Worm (Caenorhabditis elegans): Measurements from ENCODE around the gene fbxc-7.
A peak's percentile ranks its signal among the peaks of the same experiment; 100 is the strongest.
"Not testable (repeated sequence)": the region's sequence is repeated elsewhere in the genome, so short reads cannot be mapped to it uniquely, and the experiment has no call there.

fbxc-7 gene

DNA sequence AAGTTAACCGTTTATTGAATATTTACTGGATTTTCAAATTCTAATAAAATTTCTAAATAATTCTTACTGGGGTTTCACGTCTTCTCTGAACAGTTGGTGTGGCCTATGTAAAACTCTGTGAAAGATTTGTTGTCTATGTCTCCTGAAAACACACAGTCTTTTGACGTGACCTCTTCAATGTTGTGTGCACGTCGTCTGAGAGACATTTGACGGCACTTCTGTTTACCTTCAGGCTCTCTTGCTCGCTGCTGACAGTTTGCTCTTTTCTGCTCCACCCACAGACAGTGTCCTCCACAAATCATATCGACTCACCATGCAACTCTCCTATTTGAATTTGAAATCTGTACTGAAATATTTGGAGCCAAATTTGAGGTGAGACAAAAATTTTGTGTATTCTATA, 23.9 kb upstream of the fbxc-7 start, which contains the start of gene fbxc-34:
TSS of gene fbxc-34 (plus strand) at position 301 of the 400 bp plus-strand sequence.
- TF ChIP-seq nfya-1 (tag; optimal IDR thresholded peaks at IDR 0.05; ENCODE audit: insufficient read depth); mdl-1 (tag; optimal IDR thresholded peaks at IDR 0.05); nhr-23 (tag; optimal IDR thresholded peaks at IDR 0.05): not testable (repeated sequence)

DNA sequence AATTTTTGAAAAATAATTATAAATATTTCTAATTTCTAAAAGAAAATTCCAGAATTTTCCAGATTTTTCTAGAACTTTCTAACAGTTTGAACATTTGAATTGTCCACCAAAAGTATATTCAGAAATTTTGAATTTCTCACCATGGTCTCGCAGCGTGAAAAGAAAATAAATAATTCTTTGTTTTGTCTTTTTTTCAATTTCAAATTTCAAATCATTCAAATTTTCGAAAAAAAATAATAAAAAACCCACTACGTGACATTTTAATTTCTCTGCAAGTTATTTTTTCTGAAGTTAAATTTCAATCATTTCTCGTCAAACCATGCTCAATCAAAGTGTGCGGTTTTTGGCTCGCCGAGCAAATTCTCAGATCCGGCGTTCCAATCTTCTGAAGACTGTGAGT, 22.0 kb upstream of the fbxc-7 start, which contains the start of gene acs-15:
TSS of gene acs-15 (plus strand) at position 301 of the 400 bp plus-strand sequence.
- TF ChIP-seq unc-62 (GFP tag; optimal IDR thresholded peaks at IDR 0.05) (no peak), ZK546.5 (tag; optimal IDR thresholded peaks at IDR 0.05) (no peak), sea-2 (GFP tag; optimal IDR thresholded peaks at IDR 0.05) (no peak), zag-1 (tag; optimal IDR thresholded peaks at IDR 0.05) (no peak), skn-1 (tag; optimal IDR thresholded peaks at IDR 0.05) (no peak), snpc-4 (tag; optimal IDR thresholded peaks at IDR 0.05) (no peak), unc-39 (tag; optimal IDR thresholded peaks at IDR 0.05) (no peak), pha-4 (tag; optimal IDR thresholded peaks at IDR 0.05) (no peak), nhr-23 (tag; optimal IDR thresholded peaks at IDR 0.05) (no peak), nfya-1 (tag; optimal IDR thresholded peaks at IDR 0.05; ENCODE audit: insufficient read depth) (no peak), eor-1 (tag; optimal IDR thresholded peaks at IDR 0.05) (no peak), fkh-2 (tag; optimal IDR thresholded peaks at IDR 0.05) (no peak), egl-27 (tag; optimal IDR thresholded peaks at IDR 0.05) (no peak), egl-5 (tag; optimal IDR thresholded peaks at IDR 0.05) (no peak)

DNA sequence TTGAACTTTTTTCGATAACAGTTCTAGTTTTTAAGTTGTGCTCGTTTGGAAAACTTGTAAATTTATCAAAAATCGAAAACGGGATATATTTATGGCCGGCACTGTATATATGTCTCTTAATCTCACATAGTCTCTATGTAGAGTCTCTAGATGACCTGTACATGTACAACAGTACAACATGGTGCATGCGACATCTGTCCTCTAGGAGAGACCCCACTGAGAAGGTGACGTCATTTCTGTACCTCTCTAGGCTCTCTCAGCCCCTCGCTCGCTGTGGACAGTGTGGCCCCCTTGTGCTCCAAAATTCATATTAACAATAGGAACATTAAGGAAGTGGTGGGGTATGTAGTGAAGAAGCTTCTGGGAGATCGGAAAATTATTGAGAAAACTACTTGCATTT, 17.5 kb upstream of the fbxc-7 start:
- TF ChIP-seq skn-1 (tag; optimal IDR thresholded peaks at IDR 0.05), result no peak
- TF ChIP-seq jun-1 (tag; optimal IDR thresholded peaks at IDR 0.05), result no peak
- no peak for TF ChIP-seq nhr-23 (tag; optimal IDR thresholded peaks at IDR 0.05)
- no peak for TF ChIP-seq elt-2 (tag; optimal IDR thresholded peaks at IDR 0.05)
- no peak for TF ChIP-seq ceh-82 (tag; optimal IDR thresholded peaks at IDR 0.05)
- no peak for TF ChIP-seq unc-39 (tag; optimal IDR thresholded peaks at IDR 0.05)
- no peak for TF ChIP-seq ceh-28 (tag; optimal IDR thresholded peaks at IDR 0.05)
- no peak for TF ChIP-seq daf-12 (tag; optimal IDR thresholded peaks at IDR 0.05)
- no peak for TF ChIP-seq mdl-1 (tag; optimal IDR thresholded peaks at IDR 0.05)
- TF ChIP-seq lsy-12 (tag; optimal IDR thresholded peaks at IDR 0.05), result no peak
- TF ChIP-seq lin-39 (tag; optimal IDR thresholded peaks at IDR 0.05), result no peak
- no peak for TF ChIP-seq lin-15B (tag; optimal IDR thresholded peaks at IDR 0.05)
- TF ChIP-seq nfya-1 (tag; optimal IDR thresholded peaks at IDR 0.05; ENCODE audit: insufficient read depth), result no peak
- TF ChIP-seq zag-1 (tag; optimal IDR thresholded peaks at IDR 0.05), result no peak
- TF ChIP-seq sea-2 (GFP tag; optimal IDR thresholded peaks at IDR 0.05), result no peak
- TF ChIP-seq nhr-67 (tag; optimal IDR thresholded peaks at IDR 0.05), result no peak
- TF ChIP-seq eor-1 (tag; optimal IDR thresholded peaks at IDR 0.05), result no peak

DNA sequence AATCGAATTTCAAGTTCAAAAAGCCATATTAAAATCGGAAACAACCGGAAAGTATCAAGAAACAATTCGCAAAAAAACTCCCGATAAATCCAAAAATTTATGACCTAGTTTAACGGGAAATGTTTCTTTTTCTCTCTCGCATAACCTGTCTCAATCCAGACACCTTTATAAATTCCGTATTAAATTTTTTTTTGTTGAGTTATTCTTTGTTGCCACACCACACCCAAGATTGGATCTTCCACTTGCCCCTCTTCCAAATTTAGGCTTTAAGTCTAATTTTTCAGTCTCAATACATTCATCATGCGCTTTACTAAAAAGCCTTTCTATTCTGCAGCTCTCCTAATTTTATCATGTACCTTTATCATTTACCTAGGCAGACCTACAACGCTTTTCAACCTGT, 16.2 kb upstream of the fbxc-7 start, which contains the start of gene R07C3.3:
TSS of gene R07C3.3 (plus strand) at position 301 of the 400 bp plus-strand sequence.
- TF ChIP-seq R02D3.7 (tag; optimal IDR thresholded peaks at IDR 0.05) (no peak), snpc-4 (tag; optimal IDR thresholded peaks at IDR 0.05) (no peak), sea-2 (GFP tag; optimal IDR thresholded peaks at IDR 0.05) (no peak), nhr-23 (tag; optimal IDR thresholded peaks at IDR 0.05) (no peak), fkh-2 (tag; optimal IDR thresholded peaks at IDR 0.05) (no peak), pha-4 (tag; optimal IDR thresholded peaks at IDR 0.05) (no peak), elt-2 (tag; optimal IDR thresholded peaks at IDR 0.05) (no peak), nhr-67 (tag; optimal IDR thresholded peaks at IDR 0.05) (no peak), lin-39 (tag; optimal IDR thresholded peaks at IDR 0.05) (no peak), nhr-43 (tag; optimal IDR thresholded peaks at IDR 0.05; ENCODE audit: poor library complexity, severe bottlenecking) (no peak), jun-1 (tag; optimal IDR thresholded peaks at IDR 0.05) (no peak)

DNA sequence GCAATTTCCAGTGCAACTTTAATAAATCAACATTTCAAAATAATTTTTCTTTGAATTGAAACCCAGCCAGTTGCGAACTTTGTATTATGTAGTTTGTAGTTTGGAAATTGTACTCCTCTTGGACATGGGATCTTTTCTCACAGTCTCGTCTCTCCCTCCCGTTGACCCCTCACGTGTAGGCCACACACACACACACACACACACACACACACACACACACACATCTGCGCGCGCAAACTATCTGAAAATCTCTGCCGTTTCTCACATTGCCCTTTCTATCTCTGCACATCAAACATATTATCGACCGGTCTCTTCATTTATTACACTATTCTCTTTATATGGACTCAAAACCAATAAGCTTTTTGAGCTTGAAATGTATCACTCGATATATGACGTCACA, 13.9 kb upstream of the fbxc-7 start, which contains the start of gene fbxc-36:
TSS of gene fbxc-36 (plus strand) at position 205 of the 400 bp plus-strand sequence.
- no peak for TF ChIP-seq elt-1 (tag; optimal IDR thresholded peaks at IDR 0.05)
- no peak for TF ChIP-seq nhr-12 (tag; optimal IDR thresholded peaks at IDR 0.05)

DNA sequence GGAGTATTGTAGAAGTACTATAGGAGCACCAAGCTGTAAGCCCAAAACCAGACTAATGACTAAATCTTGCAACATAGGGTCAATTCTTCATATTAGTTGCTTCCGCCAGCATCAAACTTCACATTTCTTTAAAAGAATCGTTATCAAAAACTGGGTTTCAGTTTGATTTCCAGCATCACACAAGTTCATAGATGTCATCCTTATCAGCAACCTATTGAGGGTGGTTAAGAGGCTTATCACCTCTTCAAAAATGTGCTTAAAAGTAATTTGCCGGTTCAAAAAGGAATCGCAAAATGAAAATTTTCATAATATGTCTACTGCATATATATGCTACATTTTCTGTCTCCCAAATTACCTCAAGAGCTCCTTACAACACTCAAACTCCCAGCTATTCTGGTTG, 11.0 kb upstream of the fbxc-7 start, which contains the start of gene clec-43:
TSS of gene clec-43 (plus strand) at position 294 of the 400 bp plus-strand sequence.
- TF ChIP-seq lsy-12 (tag; optimal IDR thresholded peaks at IDR 0.05) (no peak), sea-2 (GFP tag; optimal IDR thresholded peaks at IDR 0.05) (no peak), R02D3.7 (tag; optimal IDR thresholded peaks at IDR 0.05) (no peak), aly-2 (tag; optimal IDR thresholded peaks at IDR 0.05) (no peak), ZK546.5 (tag; optimal IDR thresholded peaks at IDR 0.05) (no peak), pqm-1 (tag; optimal IDR thresholded peaks at IDR 0.05) (peak; percentile 76), pha-4 (tag; optimal IDR thresholded peaks at IDR 0.05) (no peak), fkh-2 (tag; optimal IDR thresholded peaks at IDR 0.05) (no peak), elt-2 (tag; optimal IDR thresholded peaks at IDR 0.05) (peak; percentile 81), fkh-10 (GFP tag; optimal IDR thresholded peaks at IDR 0.05) (no peak), nhr-23 (tag; optimal IDR thresholded peaks at IDR 0.05) (no peak), lin-15B (tag; optimal IDR thresholded peaks at IDR 0.05) (no peak)
